Worm (Caenorhabditis elegans): ENCODE results near the gene pdhk-2.

- TF ChIP-seq him-1 (tag; optimal IDR thresholded peaks at IDR 0.05) (no peak), dao-5 (tag; optimal IDR thresholded peaks at IDR 0.05) (no peak), W03F9.2 (tag; optimal IDR thresholded peaks at IDR 0.05) (no peak)
Measured at ce11 chrIII:8773375-8773774, 32.2 kb upstream of the pdhk-2 start.
